Worm (Caenorhabditis elegans) whole organism, L2 larva: Measurements from ENCODE around the gene cdh-8.

Source experiments
- ama-1 ChIP-seq: fragments of 150-350 bp; optimal IDR thresholded peaks from 2 replicates; lab custom pipeline; 2018; ENCODE audit warnings: inconsistent platforms
- ceh-16 ChIP-seq: fragments of 150-350 bp; optimal IDR thresholded peaks from 2 replicates; lab custom pipeline; 2014; ENCODE audit warnings: missing biosample characterization, missing genetic modification characterization
- ceh-82 ChIP-seq: fragments of 150-350 bp; optimal IDR thresholded peaks from 2 replicates; lab custom pipeline; 2014; ENCODE audit warnings: missing biosample characterization, missing genetic modification characterization
- elt-3 ChIP-seq: sonication (generic microtip); optimal IDR thresholded peaks from 2 replicates; lab custom pipeline; 2017; ENCODE audit warnings: missing biosample characterization, missing genetic modification characterization
- fos-1 ChIP-seq: fragments of 150-350 bp; optimal IDR thresholded peaks from 2 replicates; lab custom pipeline; 2014; ENCODE audit warnings: missing biosample characterization, missing genetic modification characterization
- lin-39 ChIP-seq: fragments of 150-350 bp; optimal IDR thresholded peaks from 2 replicates; lab custom pipeline; 2014; ENCODE audit warnings: missing biosample characterization, missing genetic modification reagents, missing genetic modification characterization
- nhr-12 ChIP-seq: fragments of 150-350 bp; optimal IDR thresholded peaks from 2 replicates; lab custom pipeline; 2014; ENCODE audit warnings: missing biosample characterization, missing genetic modification characterization
- nhr-77 ChIP-seq: fragments of 150-350 bp; optimal IDR thresholded peaks from 2 replicates; lab custom pipeline; 2014; ENCODE audit warnings: missing biosample characterization, missing genetic modification characterization
- sem-4 ChIP-seq: fragments of 150-350 bp; optimal IDR thresholded peaks from 2 replicates; lab custom pipeline; 2014; ENCODE audit warnings: missing biosample characterization, missing genetic modification reagents, missing genetic modification characterization
- sma-3 ChIP-seq: sonication (generic microtip); optimal IDR thresholded peaks from 2 replicates; lab custom pipeline; 2016; ENCODE audit warnings: missing genetic modification reagents, missing genetic modification characterization, missing compliant biosample characterization
- snpc-4 ChIP-seq: fragments of 150-350 bp; optimal IDR thresholded peaks from 2 replicates; lab custom pipeline; 2014; ENCODE audit warnings: missing biosample characterization, missing genetic modification characterization

ce11 chrIV:293995-294700 lies 45.5 kb upstream of the cdh-8 start:
- no peak for TF ChIP-seq nhr-77 (tag; lab: Kevin White, UChicago)
- no peak for TF ChIP-seq sem-4
- TF ChIP-seq fos-1, result no peak
- no peak for TF ChIP-seq nhr-12 (tag; lab: Kevin White, UChicago)
- TF ChIP-seq ama-1, result peak; percentile 46
- TF ChIP-seq ceh-16 (tag; lab: Kevin White, UChicago), result no peak
- TF ChIP-seq elt-3, result no peak
- no peak for TF ChIP-seq lin-39 (tag; lab: Kevin White, UChicago)
- no peak for TF ChIP-seq sma-3 (GFP tag; lab: Kevin White, UChicago)
- no peak for TF ChIP-seq snpc-4 (tag; lab: Kevin White, UChicago)
- no peak for TF ChIP-seq ceh-82
